Worm (Caenorhabditis elegans): ENCODE measurements around the gene rpl-35.

DNA sequence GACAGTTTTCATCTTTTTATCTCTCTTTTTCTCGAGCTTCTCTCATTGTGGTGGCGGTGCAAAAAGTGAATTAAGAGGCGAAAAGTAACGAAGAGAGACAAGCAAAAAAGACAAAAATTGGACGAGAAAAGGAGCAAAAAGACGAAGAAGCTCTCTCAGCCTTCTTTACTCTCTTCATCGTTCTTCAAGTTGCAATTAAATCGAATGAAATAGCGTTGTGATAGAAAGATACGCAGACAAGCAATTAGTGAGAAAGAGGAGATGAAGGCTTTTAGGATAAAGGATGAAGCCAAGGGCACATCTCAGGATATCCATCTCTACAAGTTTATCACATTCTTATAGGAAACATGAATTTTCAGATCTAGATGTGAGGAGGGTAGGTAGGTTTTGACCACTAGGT lies 6.8 kb upstream of the rpl-35 start:
- TF ChIP-seq nhr-23 (tag; optimal IDR thresholded peaks at IDR 0.05) = no peak
- no peak for TF ChIP-seq nhr-6 (tag; optimal IDR thresholded peaks at IDR 0.05)
- TF ChIP-seq zag-1 (tag; optimal IDR thresholded peaks at IDR 0.05) = no peak

All from whole organism, L2 larva.